Worm (Caenorhabditis elegans) whole organism, late embryonic: ENCODE measurements around the gene dyci-1.
A peak's percentile ranks its signal among the peaks of the same experiment; 100 is the strongest.
"Not testable (repeated sequence)": the region's sequence is repeated elsewhere in the genome, so short reads cannot be mapped to it uniquely, and the experiment has no call there.

ENCODE experiments used
- F13H6.1 ChIP-seq: sonication (generic microtip); optimal IDR thresholded peaks from 2 replicates; lab custom pipeline; 2016; ENCODE audit warnings: missing genetic modification characterization, missing compliant biosample characterization
- T23F11.4 ChIP-seq: fragments of 200-800 bp; sonication (Bioruptor generic); optimal IDR thresholded peaks from 2 replicates; lab custom pipeline; 2018; ENCODE audit warnings: mild to moderate bottlenecking, missing genetic modification characterization, missing compliant biosample characterization
- ahr-1 ChIP-seq: sonication (generic microtip); optimal IDR thresholded peaks from 2 replicates; lab custom pipeline; 2016; ENCODE audit warnings: missing genetic modification characterization, missing compliant biosample characterization
- ceh-18 ChIP-seq: sonication (generic microtip); optimal IDR thresholded peaks from 2 replicates; lab custom pipeline; 2016; ENCODE audit warnings: missing genetic modification characterization, missing compliant biosample characterization
- ceh-22 ChIP-seq: sonication (generic microtip); optimal IDR thresholded peaks from 2 replicates; lab custom pipeline; 2017; ENCODE audit warnings: missing biosample characterization, missing genetic modification characterization
- ceh-30 ChIP-seq: fragments of 150-350 bp; optimal IDR thresholded peaks from 2 replicates; lab custom pipeline; 2014; ENCODE audit warnings: missing biosample characterization, missing genetic modification characterization
- ceh-31 ChIP-seq: sonication (generic microtip); optimal IDR thresholded peaks from 2 replicates; lab custom pipeline; 2016; ENCODE audit warnings: missing genetic modification characterization, missing compliant biosample characterization
- ceh-48 ChIP-seq: sonication (generic microtip); optimal IDR thresholded peaks from 2 replicates; lab custom pipeline; 2016; ENCODE audit warnings: missing genetic modification characterization, inconsistent platforms, missing compliant biosample characterization
- ceh-6 ChIP-seq: fragments of 200-800 bp; sonication (Bioruptor generic); optimal IDR thresholded peaks from 2 replicates; lab custom pipeline; 2018; ENCODE audit warnings: mild to moderate bottlenecking, missing genetic modification characterization, missing compliant biosample characterization
- dve-1 ChIP-seq: sonication (generic microtip); optimal IDR thresholded peaks from 2 replicates; lab custom pipeline; 2017; ENCODE audit warnings: antibody characterized with exemption, mild to moderate bottlenecking, missing genetic modification characterization, missing compliant biosample characterization
- elt-2 ChIP-seq: sonication (generic microtip); optimal IDR thresholded peaks from 2 replicates; lab custom pipeline; 2016; ENCODE audit warnings: missing genetic modification reagents, missing genetic modification characterization, missing compliant biosample characterization
- elt-4 ChIP-seq: sonication (generic microtip); optimal IDR thresholded peaks from 2 replicates; lab custom pipeline; 2016; ENCODE audit warnings: missing genetic modification characterization, missing compliant biosample characterization
- eyg-1 ChIP-seq: sonication (generic microtip); optimal IDR thresholded peaks from 2 replicates; lab custom pipeline; 2016; ENCODE audit warnings: missing genotype, missing genetic modification characterization, missing compliant biosample characterization
- fax-1 ChIP-seq: sonication (generic microtip); optimal IDR thresholded peaks from 2 replicates; lab custom pipeline; 2016; ENCODE audit warnings: missing genotype, missing genetic modification characterization, missing compliant biosample characterization
- hlh-13 ChIP-seq: fragments of 200-800 bp; sonication (Bioruptor generic); optimal IDR thresholded peaks from 2 replicates; lab custom pipeline; 2018; ENCODE audit warnings: mild to moderate bottlenecking, missing genetic modification characterization, missing compliant biosample characterization
- hlh-15 ChIP-seq: sonication (generic microtip); optimal IDR thresholded peaks from 2 replicates; lab custom pipeline; 2016; ENCODE audit warnings: missing genetic modification characterization, missing compliant biosample characterization
- hlh-6 ChIP-seq: sonication (generic microtip); optimal IDR thresholded peaks from 2 replicates; lab custom pipeline; 2016; ENCODE audit warnings: missing genotype, missing genetic modification characterization, missing compliant biosample characterization
- hlh-8 ChIP-seq: sonication (generic microtip); optimal IDR thresholded peaks from 2 replicates; lab custom pipeline; 2016; ENCODE audit warnings: missing genotype, missing genetic modification characterization, missing compliant biosample characterization
- lim-6 ChIP-seq: sonication (generic microtip); optimal IDR thresholded peaks from 2 replicates; lab custom pipeline; 2016; ENCODE audit warnings: missing genetic modification characterization, missing compliant biosample characterization
- madf-2 ChIP-seq: sonication (generic microtip); optimal IDR thresholded peaks from 2 replicates; lab custom pipeline; 2017; ENCODE audit warnings: missing genetic modification characterization, missing compliant biosample characterization
- nfya-1 ChIP-seq: sonication (generic microtip); optimal IDR thresholded peaks from 2 replicates; lab custom pipeline; 2017; ENCODE audit warnings: missing genetic modification characterization, mild to moderate bottlenecking, missing compliant biosample characterization, antibody characterized with exemption, moderate library complexity
- odd-2 ChIP-seq: sonication (generic microtip); optimal IDR thresholded peaks from 2 replicates; lab custom pipeline; 2017; ENCODE audit warnings: antibody characterized with exemption, mild to moderate bottlenecking, missing genetic modification characterization, missing compliant biosample characterization
- pag-3 ChIP-seq: sonication (generic microtip); optimal IDR thresholded peaks from 2 replicates; lab custom pipeline; 2016; ENCODE audit warnings: missing compliant biosample characterization, missing genetic modification characterization, borderline replicate concordance
- pat-9 ChIP-seq: fragments of 200-800 bp; sonication (Bioruptor generic); optimal IDR thresholded peaks from 2 replicates; lab custom pipeline; 2018; ENCODE audit warnings: mild to moderate bottlenecking, missing genetic modification characterization, moderate library complexity, missing compliant biosample characterization
- pax-1 ChIP-seq: fragments of 150-350 bp; optimal IDR thresholded peaks from 2 replicates; lab custom pipeline; 2014; ENCODE audit warnings: missing biosample characterization, missing genetic modification characterization
- pha-4 ChIP-seq: fragments of 150-350 bp; optimal IDR thresholded peaks from 2 replicates; lab custom pipeline; 2018; ENCODE audit warnings: missing biosample characterization, missing genetic modification reagents, missing genetic modification characterization
- ref-2 ChIP-seq: sonication (generic microtip); optimal IDR thresholded peaks from 2 replicates; lab custom pipeline; 2016; ENCODE audit warnings: missing genetic modification characterization, missing compliant biosample characterization
- sox-2 ChIP-seq: fragments of 200-800 bp; sonication (Bioruptor generic); IDR thresholded peaks from 2 replicates; pipeline ENCODE4 v1.3.6; 2022; ENCODE audit warnings: missing genetic modification reagents, missing genetic modification characterization, missing compliant biosample characterization
- syd-9 ChIP-seq: sonication (generic microtip); optimal IDR thresholded peaks from 2 replicates; lab custom pipeline; 2016; ENCODE audit warnings: mild to moderate bottlenecking, missing genetic modification characterization, moderate library complexity, missing compliant biosample characterization
- tbx-2 ChIP-seq: sonication (generic microtip); optimal IDR thresholded peaks from 2 replicates; lab custom pipeline; 2016; ENCODE audit warnings: missing genetic modification characterization, missing compliant biosample characterization
- tbx-7 ChIP-seq: sonication (generic microtip); optimal IDR thresholded peaks from 2 replicates; lab custom pipeline; 2016; ENCODE audit warnings: missing genotype, missing genetic modification characterization, missing compliant biosample characterization
- ttx-3 ChIP-seq: sonication (generic microtip); optimal IDR thresholded peaks from 2 replicates; lab custom pipeline; 2016; ENCODE audit warnings: missing genetic modification reagents, missing genetic modification characterization, missing compliant biosample characterization
- unc-3 ChIP-seq, 2 experiments: fragments of 200-800 bp in 1 of 2; sonication (Bioruptor generic) in 1 of 2; sonication (generic microtip) in 1 of 2; conservative IDR thresholded peaks in 1 of 2; optimal IDR thresholded peaks in 1 of 2; 2 replicates each; pipeline versions ENCODE4 v1.3.6 to Lab custom; 2016 to 2022; ENCODE audit warnings: missing compliant biosample characterization in 2 of 2, missing genetic modification characterization in 2 of 2, missing genetic modification reagents in 1 of 2
- unc-42 ChIP-seq: sonication (generic microtip); optimal IDR thresholded peaks from 2 replicates; lab custom pipeline; 2016; ENCODE audit warnings: missing genotype, missing genetic modification characterization, missing compliant biosample characterization

Gene dyci-1

DNA sequence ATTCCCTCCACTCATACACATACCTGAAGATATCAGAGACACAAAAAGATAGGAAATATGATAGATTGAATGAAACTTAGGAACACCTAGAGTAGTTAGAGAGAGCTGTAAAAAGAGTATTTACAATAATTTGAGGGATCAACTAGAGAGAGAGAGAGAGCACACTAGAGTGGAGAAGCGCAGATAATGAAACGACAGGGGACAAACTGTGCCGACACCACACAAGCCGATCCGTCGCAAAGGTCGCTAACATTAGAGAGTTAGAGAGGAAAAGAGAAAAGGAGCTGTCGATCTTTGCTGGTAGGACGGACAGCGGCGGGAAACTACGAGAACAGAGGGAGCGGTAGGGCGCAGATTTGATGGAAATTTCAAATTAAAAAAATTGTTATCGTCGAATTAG is at the start of gene dyci-1:
Gene dyci-1, minus strand, starts transcription at position 122 of the 400 bp plus-strand sequence.
- peak; percentile 32 for TF ChIP-seq ceh-18 (tag; lab: Kevin White, UChicago)
- TF ChIP-seq ceh-22, result peak; percentile 2
- TF ChIP-seq hlh-15 (tag; lab: Kevin White, UChicago), result no peak
- TF ChIP-seq ahr-1 (tag; lab: Kevin White, UChicago), result no peak
- TF ChIP-seq tbx-2 (tag; lab: Kevin White, UChicago), result peak; percentile 47
- peak; percentile 1 for TF ChIP-seq ceh-31 (tag; lab: Kevin White, UChicago)
- TF ChIP-seq lim-6, result no peak
- TF ChIP-seq fax-1 (tag; lab: Kevin White, UChicago), result no peak
- TF ChIP-seq syd-9 (tag; lab: Kevin White, UChicago), result no peak
- TF ChIP-seq unc-42 (tag; lab: Kevin White, UChicago), result no peak

ce11 chrIV:6834705-6835104 is 49.6 kb upstream of the dyci-1 start:
- TF ChIP-seq unc-42 (tag; lab: Kevin White, UChicago) (peak; percentile 23), sox-2 (no peak)

ce11 chrIV:6833617-6834016 is 48.5 kb upstream of the dyci-1 start:
- TF ChIP-seq hlh-6 (tag; lab: Kevin White, UChicago), result no peak
- no peak for TF ChIP-seq ceh-30 (tag; lab: Kevin White, UChicago)
- TF ChIP-seq eyg-1 (tag; lab: Kevin White, UChicago), result no peak
- TF ChIP-seq F13H6.1 (tag; lab: Kevin White, UChicago), result no peak
- TF ChIP-seq odd-2, result no peak
- TF ChIP-seq T23F11.4 (GFP tag; lab: Kevin White, UChicago), result no peak
- TF ChIP-seq dve-1 (tag; lab: Kevin White, UChicago), result no peak
- no peak for TF ChIP-seq pag-3 (tag; lab: Kevin White, UChicago)
- no peak for TF ChIP-seq unc-42 (tag; lab: Kevin White, UChicago)
- no peak for TF ChIP-seq nfya-1 (tag; lab: Kevin White, UChicago)

DNA sequence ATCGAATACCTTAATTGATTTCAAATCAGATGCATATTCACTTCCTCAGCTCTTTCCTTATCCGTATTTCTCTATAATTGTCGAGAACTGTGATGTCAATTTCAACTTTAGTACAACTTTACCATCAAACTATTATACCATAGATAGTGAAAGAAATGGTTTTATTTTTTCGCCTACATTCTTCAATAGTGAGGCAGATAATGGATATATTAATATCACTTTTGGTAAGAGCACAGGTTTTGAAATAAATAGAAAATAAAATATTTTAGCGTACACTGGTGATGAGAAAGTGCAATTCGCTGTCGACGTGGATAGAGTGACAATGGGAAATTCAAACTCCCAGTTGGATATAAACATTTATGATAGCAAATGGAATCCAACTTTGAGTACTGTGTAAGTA is 47.1 kb upstream of the dyci-1 start:
- TF ChIP-seq hlh-6 (tag; lab: Kevin White, UChicago), result no peak
- TF ChIP-seq pat-9 (tag; lab: Kevin White, UChicago), result no peak
- TF ChIP-seq unc-3 (GFP tag; conservative IDR thresholded peaks at IDR 0.05; lab: Robert Waterston, UW), result no peak
- no peak for TF ChIP-seq unc-3 (tag; optimal IDR thresholded peaks at IDR 0.05; lab: Kevin White, UChicago)
- TF ChIP-seq ceh-30 (tag; lab: Kevin White, UChicago), result no peak
- TF ChIP-seq ceh-6 (GFP tag; lab: Kevin White, UChicago), result no peak
- no peak for TF ChIP-seq ceh-48 (tag; lab: Kevin White, UChicago)
- no peak for TF ChIP-seq syd-9 (tag; lab: Kevin White, UChicago)
- no peak for TF ChIP-seq pha-4

- no peak for TF ChIP-seq syd-9 (tag; lab: Kevin White, UChicago)
- no peak for TF ChIP-seq ref-2 (tag; lab: Kevin White, UChicago)
- TF ChIP-seq hlh-8, result no peak
Measured at ce11 chrIV:6829902-6830301, 44.8 kb upstream of the dyci-1 start, which contains the start of gene H20E11.1. Gene H20E11.1 (plus strand): TSS chrIV:6830145.

- TF ChIP-seq ceh-6 (GFP tag; lab: Kevin White, UChicago); ttx-3; ceh-30 (tag; lab: Kevin White, UChicago): not testable (repeated sequence)
Measured at ce11 chrIV:6827477-6827876, 42.4 kb upstream of the dyci-1 start, which contains the start of gene H20E11.2. Gene H20E11.2 (plus strand): TSS chrIV:6827777.

- TF ChIP-seq madf-2 (tag; lab: Kevin White, UChicago) (no peak), elt-4 (tag; lab: Kevin White, UChicago) (no peak), pha-4 (no peak), hlh-13 (GFP tag; lab: Kevin White, UChicago) (no peak), ceh-6 (GFP tag; lab: Kevin White, UChicago) (no peak), elt-2 (tag; lab: Kevin White, UChicago) (no peak), pax-1 (tag; lab: Kevin White, UChicago) (no peak), nfya-1 (tag; lab: Kevin White, UChicago) (no peak), hlh-8 (no peak), tbx-7 (tag; lab: Kevin White, UChicago) (no peak)
Measured at ce11 chrIV:6824622-6825021, 39.5 kb upstream of the dyci-1 start, which contains the start of gene H20E11.3. Gene H20E11.3 (plus strand): TSS chrIV:6824816.
